Worm (Caenorhabditis elegans): Measurements from ENCODE around the gene eif-3.F.

Gene eif-3.F

ce11 chrII:9299679-9300078 lies 31.8 kb upstream of the eif-3.F start:
- no peak for TF ChIP-seq ztf-23 (GFP tag; IDR thresholded peaks at IDR 0.05)
- no peak for TF ChIP-seq flt-1 (GFP tag; IDR thresholded peaks at IDR 0.05)
- no peak for TF ChIP-seq med-1 (GFP tag; optimal IDR thresholded peaks at IDR 0.05; ENCODE audit: insufficient read depth)
- TF ChIP-seq T22C8.4 (GFP tag; IDR thresholded peaks at IDR 0.05): no peak
- TF ChIP-seq ref-1 (GFP tag; conservative IDR thresholded peaks at IDR 0.05): no peak
- no peak for TF ChIP-seq ztf-29 (GFP tag; IDR thresholded peaks at IDR 0.05)
- no peak for TF ChIP-seq cog-1 (tag; optimal IDR thresholded peaks at IDR 0.05)
- TF ChIP-seq klf-2 (GFP tag; conservative IDR thresholded peaks at IDR 0.05): no peak
- no peak for TF ChIP-seq tab-1 (GFP tag; IDR thresholded peaks at IDR 0.05)

DNA sequence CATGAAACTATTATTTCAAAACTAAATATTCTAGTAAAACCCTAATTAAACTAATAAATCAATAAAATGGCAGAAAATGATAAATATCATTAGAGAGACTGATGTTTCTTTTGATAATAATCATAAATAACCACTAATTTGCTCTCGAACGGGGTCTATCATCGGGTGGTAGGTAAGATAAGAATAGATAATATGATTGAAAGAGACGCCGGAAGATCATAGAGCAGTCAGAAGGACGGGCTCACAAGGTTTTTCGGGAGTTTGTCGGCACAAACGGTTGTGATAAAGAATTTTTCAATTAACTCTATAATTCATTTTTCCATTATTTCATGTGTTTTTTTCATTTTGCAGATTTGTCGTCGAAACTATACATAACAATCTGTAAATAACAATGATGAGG lies 30.4 kb upstream of the eif-3.F start:
- TF ChIP-seq T22C8.4 (GFP tag; IDR thresholded peaks at IDR 0.05) (no peak), med-1 (GFP tag; optimal IDR thresholded peaks at IDR 0.05; ENCODE audit: insufficient read depth) (no peak), ztf-29 (GFP tag; IDR thresholded peaks at IDR 0.05) (no peak), flt-1 (GFP tag; IDR thresholded peaks at IDR 0.05) (no peak)

- 0 out of 2 replicates have a peak, but pooled peaks have one; percentile 52 for TF ChIP-seq flt-1 (GFP tag; IDR thresholded peaks at IDR 0.05)
- TF ChIP-seq ztf-23 (GFP tag; IDR thresholded peaks at IDR 0.05): no peak
Measured at ce11 chrII:9303545-9303944, 27.9 kb upstream of the eif-3.F start.

- TF ChIP-seq T22C8.4 (GFP tag; IDR thresholded peaks at IDR 0.05) (no peak), ztf-23 (GFP tag; IDR thresholded peaks at IDR 0.05) (no peak), tab-1 (GFP tag; IDR thresholded peaks at IDR 0.05) (0 out of 2 replicates have a peak, but pooled peaks have one; percentile 26), klf-2 (GFP tag; conservative IDR thresholded peaks at IDR 0.05) (no peak), flt-1 (GFP tag; IDR thresholded peaks at IDR 0.05) (no peak)
Measured at ce11 chrII:9304849-9305248, 26.6 kb upstream of the eif-3.F start.

ce11 chrII:9305575-9305974 lies 25.9 kb upstream of the eif-3.F start:
- TF ChIP-seq ztf-29 (GFP tag; IDR thresholded peaks at IDR 0.05): no peak
- TF ChIP-seq flt-1 (GFP tag; IDR thresholded peaks at IDR 0.05): no peak
- TF ChIP-seq med-1 (GFP tag; optimal IDR thresholded peaks at IDR 0.05; ENCODE audit: insufficient read depth): no peak
- TF ChIP-seq cog-1 (tag; optimal IDR thresholded peaks at IDR 0.05): no peak
- no peak for TF ChIP-seq ref-1 (GFP tag; conservative IDR thresholded peaks at IDR 0.05)
- no peak for TF ChIP-seq klf-2 (GFP tag; conservative IDR thresholded peaks at IDR 0.05)

ce11 chrII:9306835-9307234 lies 24.6 kb upstream of the eif-3.F start:
- no peak for TF ChIP-seq flt-1 (GFP tag; IDR thresholded peaks at IDR 0.05)
- no peak for TF ChIP-seq ref-1 (GFP tag; conservative IDR thresholded peaks at IDR 0.05)
- TF ChIP-seq med-1 (GFP tag; optimal IDR thresholded peaks at IDR 0.05; ENCODE audit: insufficient read depth): no peak
- no peak for TF ChIP-seq tab-1 (GFP tag; IDR thresholded peaks at IDR 0.05)
- no peak for TF ChIP-seq klf-2 (GFP tag; conservative IDR thresholded peaks at IDR 0.05)
- no peak for TF ChIP-seq T22C8.4 (GFP tag; IDR thresholded peaks at IDR 0.05)
- no peak for TF ChIP-seq cog-1 (tag; optimal IDR thresholded peaks at IDR 0.05)
- TF ChIP-seq ztf-23 (GFP tag; IDR thresholded peaks at IDR 0.05): no peak
- TF ChIP-seq ztf-29 (GFP tag; IDR thresholded peaks at IDR 0.05): no peak

DNA sequence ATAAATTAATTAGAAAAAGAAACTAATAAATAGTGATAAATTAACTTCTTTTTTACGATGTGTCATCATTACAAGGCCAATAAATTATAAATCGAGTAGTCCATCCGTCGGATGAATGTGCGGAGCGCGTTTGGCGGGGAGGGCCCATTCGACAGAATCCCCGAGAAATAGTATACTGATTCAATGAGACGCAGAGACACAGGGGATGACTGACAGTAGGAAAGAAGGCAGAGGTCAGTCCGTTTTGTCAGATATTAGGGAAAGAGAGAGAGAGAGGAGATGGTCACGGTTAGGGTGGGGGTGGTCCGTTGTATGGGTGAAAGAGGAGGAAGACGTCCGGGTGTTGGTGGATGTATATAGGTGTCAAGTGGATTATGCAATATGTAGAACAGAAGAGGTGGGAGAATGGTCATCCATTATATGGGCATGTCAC lies 22.8 kb upstream of the eif-3.F start:
- TF ChIP-seq flt-1 (GFP tag; IDR thresholded peaks at IDR 0.05): 0 out of 2 replicates have a peak, but pooled peaks have one; percentile 62
- TF ChIP-seq med-1 (GFP tag; optimal IDR thresholded peaks at IDR 0.05; ENCODE audit: insufficient read depth): no peak
- no peak for TF ChIP-seq ztf-29 (GFP tag; IDR thresholded peaks at IDR 0.05)
- peak; percentile 59; the same call in 1 of the 2 replicates for TF ChIP-seq tab-1 (GFP tag; IDR thresholded peaks at IDR 0.05)
- no peak for TF ChIP-seq ztf-23 (GFP tag; IDR thresholded peaks at IDR 0.05)
- no peak for TF ChIP-seq klf-2 (GFP tag; conservative IDR thresholded peaks at IDR 0.05)
- no peak for TF ChIP-seq ref-1 (GFP tag; conservative IDR thresholded peaks at IDR 0.05)
- TF ChIP-seq T22C8.4 (GFP tag; IDR thresholded peaks at IDR 0.05): no peak
- peak; percentile 59 for TF ChIP-seq cog-1 (tag; optimal IDR thresholded peaks at IDR 0.05)

- TF ChIP-seq cog-1 (tag; optimal IDR thresholded peaks at IDR 0.05) (no peak), T22C8.4 (GFP tag; IDR thresholded peaks at IDR 0.05) (no peak)
Measured at ce11 chrII:9310204-9310603, 21.2 kb upstream of the eif-3.F start, which contains the start of gene cam-1. Gene cam-1 (minus strand): TSS chrII:9310304.

DNA sequence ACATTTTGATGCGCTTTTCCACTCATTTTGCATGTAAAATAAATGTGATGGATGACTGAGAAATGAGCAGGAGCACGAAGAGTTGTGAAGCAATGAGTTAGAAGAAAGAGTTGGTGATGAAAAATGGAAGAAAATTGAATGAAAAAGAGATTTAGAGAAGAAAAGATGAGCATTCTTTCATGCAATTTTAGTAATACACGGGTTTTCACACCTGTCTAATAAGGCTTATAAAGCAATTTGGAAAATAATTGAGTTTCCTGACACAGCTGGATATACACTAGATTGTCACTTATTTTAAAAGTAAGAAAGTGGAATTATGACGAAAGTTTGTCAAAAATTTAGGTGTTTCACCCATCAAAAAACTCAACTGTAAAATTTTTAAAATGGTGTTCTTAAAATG lies 20.6 kb upstream of the eif-3.F start:
- TF ChIP-seq med-1 (GFP tag; optimal IDR thresholded peaks at IDR 0.05; ENCODE audit: insufficient read depth): no peak
- TF ChIP-seq ztf-23 (GFP tag; IDR thresholded peaks at IDR 0.05): no peak
- TF ChIP-seq ref-1 (GFP tag; conservative IDR thresholded peaks at IDR 0.05): no peak
- TF ChIP-seq T22C8.4 (GFP tag; IDR thresholded peaks at IDR 0.05): no peak

DNA sequence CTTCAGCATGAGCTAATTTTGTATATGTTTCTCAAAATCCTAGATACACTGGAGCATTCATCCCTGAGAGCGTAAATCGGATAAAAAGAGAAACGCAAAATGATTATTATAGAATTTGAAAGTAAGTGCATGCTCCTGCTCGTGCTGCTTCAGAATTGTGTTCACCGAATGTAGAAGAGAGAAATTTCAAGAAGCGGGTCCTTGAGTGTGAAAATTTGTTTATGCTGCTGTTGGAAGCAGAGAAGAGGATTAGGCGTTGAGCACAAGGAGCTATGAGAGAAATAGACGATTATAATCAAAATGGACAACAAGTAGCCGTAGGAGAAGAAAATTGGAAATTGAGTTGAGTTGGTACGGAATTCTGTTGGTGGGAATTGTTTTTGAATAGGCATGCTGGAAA lies 19.7 kb upstream of the eif-3.F start:
- TF ChIP-seq med-1 (GFP tag; optimal IDR thresholded peaks at IDR 0.05; ENCODE audit: insufficient read depth) (no peak), cog-1 (tag; optimal IDR thresholded peaks at IDR 0.05) (no peak), ztf-29 (GFP tag; IDR thresholded peaks at IDR 0.05) (no peak), T22C8.4 (GFP tag; IDR thresholded peaks at IDR 0.05) (no peak), flt-1 (GFP tag; IDR thresholded peaks at IDR 0.05) (no peak), klf-2 (GFP tag; conservative IDR thresholded peaks at IDR 0.05) (no peak), ref-1 (GFP tag; conservative IDR thresholded peaks at IDR 0.05) (no peak), ztf-23 (GFP tag; IDR thresholded peaks at IDR 0.05) (no peak), tab-1 (GFP tag; IDR thresholded peaks at IDR 0.05) (no peak)

DNA sequence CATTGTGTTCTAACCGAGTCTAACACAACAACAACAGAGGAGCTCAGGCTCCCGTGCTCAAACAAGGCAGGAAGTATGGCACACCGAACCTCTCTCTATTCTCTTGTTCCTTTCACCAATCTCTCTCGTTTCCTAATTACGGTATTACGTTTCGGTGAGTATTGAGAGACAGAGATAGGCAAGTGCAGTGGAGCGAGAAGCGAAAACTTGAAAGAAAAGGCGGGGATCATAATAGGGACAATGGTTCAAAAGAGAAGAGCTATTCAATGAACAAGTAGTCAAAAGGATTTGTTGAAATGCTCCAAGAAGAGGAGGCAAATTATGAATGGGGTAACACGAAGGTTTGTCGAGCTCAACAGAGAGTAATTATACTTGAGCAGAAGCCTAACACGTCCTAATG lies 18.1 kb upstream of the eif-3.F start:
- TF ChIP-seq T22C8.4 (GFP tag; IDR thresholded peaks at IDR 0.05): no peak
- no peak for TF ChIP-seq cog-1 (tag; optimal IDR thresholded peaks at IDR 0.05)
- no peak for TF ChIP-seq tab-1 (GFP tag; IDR thresholded peaks at IDR 0.05)
- no peak for TF ChIP-seq klf-2 (GFP tag; conservative IDR thresholded peaks at IDR 0.05)
- no peak for TF ChIP-seq ref-1 (GFP tag; conservative IDR thresholded peaks at IDR 0.05)
- TF ChIP-seq flt-1 (GFP tag; IDR thresholded peaks at IDR 0.05): no peak
- TF ChIP-seq ztf-23 (GFP tag; IDR thresholded peaks at IDR 0.05): no peak
- no peak for TF ChIP-seq med-1 (GFP tag; optimal IDR thresholded peaks at IDR 0.05; ENCODE audit: insufficient read depth)
- TF ChIP-seq ztf-29 (GFP tag; IDR thresholded peaks at IDR 0.05): no peak

Measured in whole organism, midembryonic.